Fruit fly (Drosophila melanogaster): ENCODE measurements around the gene CG42680.
A peak's percentile ranks its signal among the peaks of the same experiment; 100 is the strongest.

CG42680 gene

dm6 chr2L:14562320-14562719 is 25.7 kb downstream of the CG42680 start (continued):
- TF ChIP-seq HLHmδ (GFP tag; optimal IDR thresholded peaks at IDR 0.05) (no peak), CrebB (tag; optimal IDR thresholded peaks at IDR 0.05) (no peak), BtbVII (GFP tag; optimal IDR thresholded peaks at IDR 0.05) (no peak), Dek (tag; optimal IDR thresholded peaks at IDR 0.05) (no peak), CG7271 (tag; optimal IDR thresholded peaks at IDR 0.05) (no peak), ewg (GFP tag; optimal IDR thresholded peaks at IDR 0.05) (peak; percentile 45), Deaf1 (tag; optimal IDR thresholded peaks at IDR 0.05) (no peak), corto (GFP tag; optimal IDR thresholded peaks at IDR 0.05) (no peak), CG3995 (GFP tag; optimal IDR thresholded peaks at IDR 0.05) (no peak), so (GFP tag; IDR thresholded peaks at IDR 0.05) (peak; percentile 14; the same call in 1 of the 3 replicates), Atf3 (GFP tag; optimal IDR thresholded peaks at IDR 0.05) (no peak), stc (GFP tag; IDR thresholded peaks at IDR 0.05) (no peak), tna (GFP tag; IDR thresholded peaks at IDR 0.05; ENCODE audit: partially characterized antibody) (no peak), lmd (GFP tag; IDR thresholded peaks at IDR 0.05) (0 out of 2 replicates have a peak, but pooled peaks have one; percentile 28), nom (GFP tag; optimal IDR thresholded peaks at IDR 0.05) (no peak), CG30020 (tag; optimal IDR thresholded peaks at IDR 0.05) (no peak), grau (tag; optimal IDR thresholded peaks at IDR 0.05) (peak; percentile 32), MESR4 (GFP tag; optimal IDR thresholded peaks at IDR 0.05) (no peak), pfk (GFP tag; optimal IDR thresholded peaks at IDR 0.05) (no peak), ERR (GFP tag; optimal IDR thresholded peaks at IDR 0.05) (no peak), Dad (GFP tag; optimal IDR thresholded peaks at IDR 0.05) (no peak), esg (GFP tag; conservative IDR thresholded peaks at IDR 0.05) (no peak; the same call in 1 of the 2 replicates), Hsf (GFP tag; optimal IDR thresholded peaks at IDR 0.05) (peak; percentile 41), HmgD (GFP tag; optimal IDR thresholded peaks at IDR 0.05) (no peak), GATAe (GFP tag; conservative IDR thresholded peaks at IDR 0.05) (no peak), CG17612 (GFP tag; IDR thresholded peaks at IDR 0.05) (no peak), sima (GFP tag; optimal IDR thresholded peaks at IDR 0.05) (no peak), Six4 (GFP tag; optimal IDR thresholded peaks at IDR 0.05) (peak; percentile 38), peb (GFP tag; IDR thresholded peaks at IDR 0.05) (no peak), CG2875 (GFP tag; optimal IDR thresholded peaks at IDR 0.05) (no peak), CG6272 (GFP tag; IDR thresholded peaks at IDR 0.05) (no peak), pzg (GFP tag; optimal IDR thresholded peaks at IDR 0.05) (no peak), nerfin-1 (tag; optimal IDR thresholded peaks at IDR 0.05) (peak; percentile 7), Sox102F (GFP tag; optimal IDR thresholded peaks at IDR 0.05) (peak; percentile 57), CG12155 (GFP tag; optimal IDR thresholded peaks at IDR 0.05) (no peak), otp (GFP tag; IDR thresholded peaks at IDR 0.05) (peak; percentile 74), CG15269 (tag; optimal IDR thresholded peaks at IDR 0.05) (no peak), Mes4 (GFP tag; optimal IDR thresholded peaks at IDR 0.05) (no peak), CG4424 (GFP tag; optimal IDR thresholded peaks at IDR 0.05) (peak; percentile 45), Optix (GFP tag; IDR thresholded peaks at IDR 0.05) (no peak), CG4854 (GFP tag; optimal IDR thresholded peaks at IDR 0.05) (no peak), CTCF (GFP tag; optimal IDR thresholded peaks at IDR 0.05) (no peak), Jarid2 (GFP tag; optimal IDR thresholded peaks at IDR 0.05) (peak; percentile 19), CG7357 (GFP tag; IDR thresholded peaks at IDR 0.05) (no peak), schlank (tag; optimal IDR thresholded peaks at IDR 0.05) (no peak), CG17912 (GFP tag; optimal IDR thresholded peaks at IDR 0.05) (no peak), CG7745 (tag; optimal IDR thresholded peaks at IDR 0.05) (no peak), dm (GFP tag; optimal IDR thresholded peaks at IDR 0.05) (no peak), cwo (GFP tag; optimal IDR thresholded peaks at IDR 0.05) (no peak), Dbx (GFP tag; IDR thresholded peaks at IDR 0.05) (no peak), kay (GFP tag; optimal IDR thresholded peaks at IDR 0.05) (no peak), CG10543 (GFP tag; optimal IDR thresholded peaks at IDR 0.05) (no peak)
